Fruit fly (Drosophila melanogaster): ENCODE measurements around the gene dyw.

dm6 chrX:2738663-2739062 is 45.0 kb upstream of the dyw start, which contains the start of gene crm:
- TF ChIP-seq Sox15 (GFP tag; optimal IDR thresholded peaks at IDR 0.05) (no peak), Eip93F (GFP tag; optimal IDR thresholded peaks at IDR 0.05) (no peak), CG7368 (GFP tag; optimal IDR thresholded peaks at IDR 0.05) (no peak), cyc (GFP tag; optimal IDR thresholded peaks at IDR 0.05) (no peak), Sox102F (GFP tag; optimal IDR thresholded peaks at IDR 0.05) (no peak), Eip78C (GFP tag) (no peak), achi (GFP tag; optimal IDR thresholded peaks at IDR 0.05) (no peak), lz (GFP tag; optimal IDR thresholded peaks at IDR 0.05) (no peak), OdsH (GFP tag; optimal IDR thresholded peaks at IDR 0.05) (no peak)

Data from whole organism, prepupa.